Fruit fly (Drosophila melanogaster) whole organism, embryonic: ENCODE measurements around the gene Tctp.

Experiments
- Aef1 ChIP-seq: fragments of 200-800 bp; sonication (Bioruptor generic); IDR thresholded peaks from 3 replicates; pipeline ENCODE4 v1.3.6; 2022; ENCODE audit warnings: missing biosample characterization, missing genetic modification characterization
- Asciz ChIP-seq: fragments of 200-800 bp; sonication (Bioruptor generic); optimal IDR thresholded peaks from 2 replicates; lab custom pipeline; 2017; ENCODE audit warnings: missing biosample characterization, mild to moderate bottlenecking, missing genetic modification characterization, missing genetic modification reagents
- B-H1 ChIP-seq: fragments of 200-800 bp; sonication (Bioruptor generic); IDR thresholded peaks from 3 replicates; pipeline ENCODE4 v1.3.6; 2022; ENCODE audit warnings: missing biosample characterization, missing genetic modification characterization
- CG15073 ChIP-seq: fragments of 200-800 bp; sonication (Bioruptor generic); optimal IDR thresholded peaks from 2 replicates; lab custom pipeline; 2016; ENCODE audit warnings: missing biosample characterization, missing genetic modification characterization
- CG15269 ChIP-seq: fragments of 200-800 bp; sonication (Bioruptor generic); optimal IDR thresholded peaks from 2 replicates; lab custom pipeline; 2018; ENCODE audit warnings: missing biosample characterization, mild to moderate bottlenecking, missing genetic modification characterization, moderate library complexity
- CG15696 ChIP-seq: fragments of 200-800 bp; sonication (Bioruptor generic); optimal IDR thresholded peaks from 2 replicates; lab custom pipeline; 2019; ENCODE audit warnings: missing biosample characterization, mild to moderate bottlenecking, missing genetic modification characterization, moderate library complexity
- CG16815 ChIP-seq: fragments of 200-800 bp; sonication (Bioruptor generic); optimal IDR thresholded peaks from 3 replicates; lab custom pipeline; 2017; ENCODE audit warnings: missing biosample characterization, mild to moderate bottlenecking, missing genetic modification characterization
- CG17359 ChIP-seq: fragments of 200-800 bp; sonication (Bioruptor generic); optimal IDR thresholded peaks from 3 replicates; lab custom pipeline; 2018; ENCODE audit warnings: missing biosample characterization, mild to moderate bottlenecking, missing genetic modification characterization, moderate library complexity
- CG2120 ChIP-seq: fragments of 200-800 bp; sonication (Bioruptor generic); optimal IDR thresholded peaks from 3 replicates; lab custom pipeline; 2016; ENCODE audit warnings: missing biosample characterization, missing genetic modification characterization
- CG30403 ChIP-seq: fragments of 200-800 bp; sonication (Bioruptor generic); optimal IDR thresholded peaks from 3 replicates; lab custom pipeline; 2016; ENCODE audit warnings: missing biosample characterization, missing genetic modification characterization
- CG31441 ChIP-seq: fragments of 200-800 bp; sonication (Bioruptor generic); IDR thresholded peaks from 2 replicates; pipeline ENCODE4 v1.3.6; 2022; ENCODE audit warnings: missing biosample characterization, missing genetic modification characterization
- CG33213 ChIP-seq: fragments of 200-800 bp; sonication (Bioruptor generic); optimal IDR thresholded peaks from 3 replicates; lab custom pipeline; 2016; ENCODE audit warnings: missing biosample characterization, missing genetic modification characterization
- CG3726 ChIP-seq: fragments of 200-800 bp; sonication (Bioruptor generic); IDR thresholded peaks from 3 replicates; pipeline ENCODE4, ENCODE4 v1.3.6; 2022; ENCODE audit warnings: missing biosample characterization, missing genetic modification characterization
- CG6254 ChIP-seq: fragments of 200-800 bp; sonication (Bioruptor generic); optimal IDR thresholded peaks from 3 replicates; lab custom pipeline; 2017; ENCODE audit warnings: mild to moderate bottlenecking, missing biosample characterization, missing genetic modification reagents, missing genetic modification characterization
- CG6791 ChIP-seq: fragments of 200-800 bp; sonication (Bioruptor generic); IDR thresholded peaks from 3 replicates; pipeline ENCODE4 v1.3.6; 2022; ENCODE audit warnings: missing biosample characterization, missing genetic modification characterization; ENCODE audit not compliant: partially characterized antibody
- CG8359 ChIP-seq: fragments of 200-800 bp; sonication (Bioruptor generic); optimal IDR thresholded peaks from 2 replicates; lab custom pipeline; 2017; ENCODE audit warnings: missing biosample characterization, mild to moderate bottlenecking, missing genetic modification characterization, borderline replicate concordance
- CG8944 ChIP-seq: fragments of 200-800 bp; sonication (Bioruptor generic); optimal IDR thresholded peaks from 3 replicates; lab custom pipeline; 2016; ENCODE audit warnings: missing biosample characterization, missing genetic modification characterization
- CG9876 ChIP-seq: fragments of 200-800 bp; sonication (Bioruptor generic); optimal IDR thresholded peaks from 2 replicates; lab custom pipeline; 2016; ENCODE audit warnings: missing biosample characterization, missing genetic modification characterization
- Dfd ChIP-seq, 2 experiments: fragments of >200 bp; optimal IDR thresholded peaks; 2 replicates each; lab custom pipeline; 2017; ENCODE audit warnings: missing biosample characterization in 2 of 2, missing genetic modification characterization in 2 of 2
- E2f1 ChIP-seq: fragments of 200-800 bp; sonication (Bioruptor generic); IDR thresholded peaks from 2 replicates; pipeline ENCODE4 v1.3.6; 2022; ENCODE audit warnings: missing biosample characterization, missing genetic modification characterization
- GATAe ChIP-seq: fragments of 200-800 bp; sonication (Bioruptor generic); conservative IDR thresholded peaks from 2 replicates; pipeline ENCODE4 v1.3.6; 2022; ENCODE audit warnings: missing biosample characterization, missing genetic modification characterization
- HmgD ChIP-seq: fragments of 200-800 bp; sonication (Bioruptor generic); optimal IDR thresholded peaks from 3 replicates; lab custom pipeline; 2016; ENCODE audit warnings: missing biosample characterization, missing genetic modification characterization
- HmgZ ChIP-seq: fragments of 200-800 bp; sonication (Bioruptor generic); optimal IDR thresholded peaks from 2 replicates; lab custom pipeline; 2018; ENCODE audit warnings: missing biosample characterization, mild to moderate bottlenecking, missing genetic modification characterization
- Hr78 ChIP-seq, 2 experiments: fragments of 200-800 bp in 1 of 2; fragments of >200 bp in 1 of 2; sonication (Bioruptor generic) in 1 of 2; optimal IDR thresholded peaks; 2 replicates each; lab custom pipeline; 2017 to 2019; ENCODE audit warnings: missing biosample characterization in 2 of 2, missing genetic modification characterization in 2 of 2, mild to moderate bottlenecking in 1 of 2, moderate library complexity in 1 of 2
- Hsf ChIP-seq: fragments of 200-800 bp; sonication (Bioruptor generic); optimal IDR thresholded peaks from 3 replicates; lab custom pipeline; 2016; ENCODE audit warnings: missing biosample characterization, missing genetic modification characterization
- MESR4 ChIP-seq: fragments of 200-800 bp; sonication (Bioruptor generic); optimal IDR thresholded peaks from 2 replicates; lab custom pipeline; 2018; ENCODE audit warnings: missing biosample characterization, mild to moderate bottlenecking, missing genetic modification characterization, moderate library complexity
- NK7.1 ChIP-seq: fragments of 200-800 bp; sonication (Bioruptor generic); optimal IDR thresholded peaks from 3 replicates; lab custom pipeline; 2016; ENCODE audit warnings: missing biosample characterization, missing genetic modification characterization
- Nf-YB ChIP-seq: fragments of 200-800 bp; sonication (Bioruptor generic); optimal IDR thresholded peaks from 3 replicates; lab custom pipeline; 2019; ENCODE audit warnings: missing biosample characterization, mild to moderate bottlenecking, missing genetic modification characterization, moderate library complexity
- ac ChIP-seq: fragments of 200-800 bp; sonication (Bioruptor generic); optimal IDR thresholded peaks from 3 replicates; lab custom pipeline; 2017; ENCODE audit warnings: missing biosample characterization, mild to moderate bottlenecking, missing genetic modification characterization
- ap ChIP-seq: fragments of 200-800 bp; sonication (Bioruptor generic); IDR thresholded peaks from 2 replicates; pipeline ENCODE4 v1.3.6; 2022; ENCODE audit warnings: missing biosample characterization, missing genetic modification characterization
- chm ChIP-seq: fragments of 200-800 bp; sonication (Bioruptor generic); IDR thresholded peaks from 2 replicates; pipeline ENCODE4 v1.3.6; 2022; ENCODE audit warnings: missing biosample characterization, missing genetic modification characterization
- chn ChIP-seq: fragments of 200-800 bp; sonication (Bioruptor generic); optimal IDR thresholded peaks from 2 replicates; lab custom pipeline; 2016; ENCODE audit warnings: missing biosample characterization, missing genetic modification characterization
- da ChIP-seq: fragments of 200-800 bp; sonication (Bioruptor generic); optimal IDR thresholded peaks from 2 replicates; lab custom pipeline; 2016; ENCODE audit warnings: missing biosample characterization, missing genetic modification characterization
- danr ChIP-seq: fragments of 200-800 bp; sonication (Bioruptor generic); IDR thresholded peaks from 2 replicates; pipeline ENCODE4 v1.3.6; 2022; ENCODE audit warnings: missing biosample characterization, missing genetic modification characterization
- dati ChIP-seq: fragments of 200-800 bp; sonication (Bioruptor generic); IDR thresholded peaks from 2 replicates; pipeline ENCODE4 v1.3.6; 2022; ENCODE audit warnings: missing biosample characterization, missing genetic modification characterization
- fd3F ChIP-seq: fragments of 200-800 bp; sonication (Bioruptor generic); optimal IDR thresholded peaks from 2 replicates; lab custom pipeline; 2018; ENCODE audit warnings: missing biosample characterization, mild to moderate bottlenecking, missing genetic modification characterization, moderate library complexity
- gce ChIP-seq: fragments of 200-800 bp; sonication (Bioruptor generic); IDR thresholded peaks from 3 replicates; pipeline ENCODE4 v1.3.6; 2022; ENCODE audit warnings: missing biosample characterization, missing genetic modification characterization
- grn ChIP-seq: fragments of 200-800 bp; sonication (Bioruptor generic); optimal IDR thresholded peaks from 3 replicates; lab custom pipeline; 2017; ENCODE audit warnings: missing biosample characterization, missing genetic modification characterization
- h ChIP-seq: fragments of >200 bp; optimal IDR thresholded peaks from 2 replicates; lab custom pipeline; 2017
- hb ChIP-seq: fragments of 200-800 bp; sonication (Bioruptor generic); IDR thresholded peaks from 3 replicates; pipeline ENCODE4 v1.3.6; 2022; ENCODE audit warnings: missing biosample characterization, missing genetic modification characterization; ENCODE audit not compliant: partially characterized antibody
- her ChIP-seq: fragments of 200-800 bp; sonication (Bioruptor generic); optimal IDR thresholded peaks from 2 replicates; lab custom pipeline; 2016; ENCODE audit warnings: missing biosample characterization, missing genetic modification characterization
- lab ChIP-seq: fragments of 200-800 bp; sonication (Bioruptor generic); optimal IDR thresholded peaks from 3 replicates; lab custom pipeline; 2017; ENCODE audit warnings: missing biosample characterization, missing genetic modification characterization, mild to moderate bottlenecking, moderate library complexity, missing genetic modification reagents
- mld ChIP-seq: fragments of 200-800 bp; sonication (Bioruptor generic); IDR thresholded peaks from 3 replicates; pipeline ENCODE4 v1.3.6; 2022; ENCODE audit warnings: missing biosample characterization, missing genetic modification characterization; ENCODE audit not compliant: partially characterized antibody
- nerfin-1 ChIP-seq: fragments of 200-800 bp; sonication (Bioruptor generic); optimal IDR thresholded peaks from 3 replicates; lab custom pipeline; 2019; ENCODE audit warnings: missing biosample characterization, mild to moderate bottlenecking, missing genetic modification characterization, moderate library complexity
- pho ChIP-seq: fragments of 200-800 bp; sonication (Bioruptor generic); optimal IDR thresholded peaks from 2 replicates; lab custom pipeline; 2016; ENCODE audit warnings: missing biosample characterization, missing genetic modification characterization
- slbo ChIP-seq: fragments of 200-800 bp; sonication (Bioruptor generic); IDR thresholded peaks from 2 replicates; pipeline ENCODE4 v1.3.6; 2022; ENCODE audit warnings: missing biosample characterization, missing genetic modification characterization
- sug ChIP-seq: fragments of 200-800 bp; optimal IDR thresholded peaks from 2 replicates; lab custom pipeline; 2019; ENCODE audit warnings: missing biosample characterization, mild to moderate bottlenecking, missing genetic modification characterization, moderate library complexity
- tup ChIP-seq: fragments of 200-800 bp; sonication (Bioruptor generic); optimal IDR thresholded peaks from 2 replicates; lab custom pipeline; 2016; ENCODE audit warnings: missing biosample characterization, mild to moderate bottlenecking, missing genetic modification characterization, moderate library complexity
- zf30C ChIP-seq: fragments of 200-800 bp; sonication (Bioruptor generic); optimal IDR thresholded peaks from 3 replicates; lab custom pipeline; 2018; ENCODE audit warnings: missing biosample characterization, mild to moderate bottlenecking, missing genetic modification characterization

Tctp gene

DNA sequence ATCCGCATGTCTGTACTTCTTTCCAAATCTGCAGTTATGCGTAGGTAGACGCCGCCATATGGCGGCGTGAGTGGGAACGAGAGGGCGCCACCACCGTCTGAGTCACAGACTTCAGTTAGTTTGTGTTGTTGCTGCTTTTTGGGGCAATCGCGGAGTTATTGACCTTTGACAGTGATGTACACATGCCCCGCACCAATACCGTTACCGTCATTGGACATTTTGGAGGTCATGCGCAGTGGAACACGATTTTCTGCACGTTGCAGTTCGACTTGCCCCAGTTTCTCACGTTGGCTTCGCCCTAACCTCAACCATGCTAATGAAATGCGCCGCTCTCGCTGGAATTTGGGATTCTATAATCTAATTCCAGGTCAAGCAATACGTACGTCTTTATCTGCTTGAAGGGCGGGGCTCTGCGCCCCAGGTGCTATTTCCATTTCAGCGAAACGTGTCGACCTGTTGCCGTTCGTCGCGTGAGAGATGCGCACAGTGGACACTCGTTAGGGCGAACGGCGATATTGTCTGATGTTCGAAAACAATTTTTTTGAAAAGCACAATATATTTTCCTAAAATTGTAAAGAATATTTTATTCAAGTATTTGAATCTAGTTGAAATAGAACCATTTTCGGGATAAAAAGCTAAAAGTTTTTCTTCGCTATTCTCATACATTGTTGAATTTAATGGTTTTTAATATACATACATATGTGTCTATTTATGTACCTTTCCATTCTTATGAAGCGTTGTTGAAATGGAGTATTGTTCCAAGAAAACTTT is 1.4 kb downstream of the Tctp start (continued):
- TF ChIP-seq chn (GFP tag; lab: Kevin White, UChicago) (peak; percentile 57), Hr78 (GFP tag; optimal IDR thresholded peaks at IDR 0.05; lab: Kevin White, UChicago) (peak in 1 of 2 experiments; percentile 97), ac (GFP tag; lab: Kevin White, UChicago) (no peak), da (peak; percentile 18), NK7.1 (GFP tag; lab: Kevin White, UChicago) (peak; percentile 35), MESR4 (peak; percentile 57), CG15073 (GFP tag; lab: Kevin White, UChicago) (no peak), GATAe (no peak), tup (no peak), CG3726 (GFP tag; lab: Robert Waterston, UW) (peak; percentile 53; the same call in 1 of the 3 replicates), pho (GFP tag; lab: Kevin White, UChicago) (peak; percentile 64), B-H1 (GFP tag; lab: Robert Waterston, UW) (peak; percentile 65; the same call in 2 of the 3 replicates), hb (GFP tag; lab: Robert Waterston, UW) (no peak), CG16815 (GFP tag; lab: Kevin White, UChicago) (peak; percentile 55), Asciz (peak; percentile 73), nerfin-1 (tag; lab: Kevin White, UChicago) (no peak), danr (GFP tag; lab: Robert Waterston, UW) (no peak), CG15696 (peak; percentile 18), slbo (GFP tag; lab: Robert Waterston, UW) (peak; percentile 90), Aef1 (GFP tag; lab: Robert Waterston, UW) (peak; percentile 66; the same call in 2 of the 3 replicates), sug (tag; lab: Kevin White, UChicago) (peak; percentile 88), CG8359 (GFP tag; lab: Kevin White, UChicago) (no peak), E2f1 (peak; percentile 60), lab (GFP tag; lab: Kevin White, UChicago) (peak; percentile 80), grn (GFP tag; lab: Kevin White, UChicago) (no peak), CG6254 (no peak), CG33213 (GFP tag; lab: Kevin White, UChicago) (peak; percentile 64), CG15269 (tag; lab: Kevin White, UChicago) (peak; percentile 70), zf30C (GFP tag; lab: Kevin White, UChicago) (no peak), CG8944 (GFP tag; lab: Kevin White, UChicago) (peak; percentile 67), h (lab: Kevin White, UChicago) (no peak), HmgZ (tag; lab: Kevin White, UChicago) (peak; percentile 63), dati (GFP tag; lab: Robert Waterston, UW) (no peak), Dfd (GFP tag; optimal IDR thresholded peaks at IDR 0.05; lab: Kevin White, UChicago) (no peak), CG2120 (GFP tag; lab: Kevin White, UChicago) (peak; percentile 90), ap (GFP tag; lab: Robert Waterston, UW) (peak; percentile 39; the same call in 1 of the 2 replicates), gce (GFP tag; lab: Robert Waterston, UW) (no peak), chm (peak; percentile 44; the same call in 1 of the 2 replicates), CG6791 (0 out of 3 replicates have a peak, but pooled peaks have one; percentile 41), CG17359 (tag; lab: Kevin White, UChicago) (peak; percentile 73), CG30403 (GFP tag; lab: Kevin White, UChicago) (peak; percentile 88), Hsf (GFP tag; lab: Kevin White, UChicago) (peak; percentile 74), CG9876 (GFP tag; lab: Kevin White, UChicago) (peak; percentile 48), HmgD (no peak), her (GFP tag; lab: Kevin White, UChicago) (peak; percentile 47), CG31441 (GFP tag; lab: Robert Waterston, UW) (peak; percentile 62), mld (GFP tag; lab: Robert Waterston, UW) (no peak), Nf-YB (peak; percentile 9), fd3F (GFP tag; lab: Kevin White, UChicago) (peak; percentile 57)
